Worm (Caenorhabditis elegans) whole organism, midembryonic: Measurements from ENCODE around the gene npr-22.

ENCODE experiments used
- T22C8.4 ChIP-seq: fragments of 200-800 bp; sonication (Bioruptor generic); IDR thresholded peaks from 2 replicates; pipeline ENCODE4 v1.3.6; 2022; ENCODE audit warnings: missing genetic modification characterization, missing compliant biosample characterization
- cog-1 ChIP-seq: sonication (generic microtip); optimal IDR thresholded peaks from 2 replicates; lab custom pipeline; 2016; ENCODE audit warnings: missing genetic modification characterization, missing compliant biosample characterization
- flt-1 ChIP-seq: fragments of 200-800 bp; sonication (Bioruptor generic); IDR thresholded peaks from 2 replicates; pipeline ENCODE4 v1.3.6; 2022; ENCODE audit warnings: missing genetic modification characterization, missing compliant biosample characterization
- klf-2 ChIP-seq: fragments of 200-800 bp; sonication (Bioruptor generic); conservative IDR thresholded peaks from 2 replicates; pipeline ENCODE4 v1.3.6; 2022; ENCODE audit warnings: missing genetic modification reagents, missing genetic modification characterization, missing compliant biosample characterization
- med-1 ChIP-seq: sonication (generic microtip); optimal IDR thresholded peaks from 2 replicates; lab custom pipeline; 2017; ENCODE audit warnings: missing genetic modification characterization, mild to moderate bottlenecking, missing compliant biosample characterization, antibody characterized with exemption, missing genetic modification reagents; ENCODE audit not compliant: insufficient read depth
- ref-1 ChIP-seq: fragments of 200-800 bp; sonication (Bioruptor generic); conservative IDR thresholded peaks from 2 replicates; pipeline ENCODE4 v1.3.6; 2022; ENCODE audit warnings: missing genetic modification reagents, missing genetic modification characterization, missing compliant biosample characterization
- tab-1 ChIP-seq: fragments of 200-800 bp; sonication (Bioruptor generic); IDR thresholded peaks from 2 replicates; pipeline ENCODE4 v1.3.6; 2022; ENCODE audit warnings: missing genetic modification characterization, missing compliant biosample characterization
- ztf-23 ChIP-seq: fragments of 200-800 bp; sonication (Bioruptor generic); IDR thresholded peaks from 2 replicates; pipeline ENCODE4 v1.3.6; 2022; ENCODE audit warnings: missing genetic modification reagents, missing genetic modification characterization, missing compliant biosample characterization
- ztf-29 ChIP-seq: fragments of 200-800 bp; sonication (Bioruptor generic); IDR thresholded peaks from 2 replicates; pipeline ENCODE4 v1.3.6; 2022; ENCODE audit warnings: missing genetic modification reagents, missing genetic modification characterization, missing compliant biosample characterization

Gene npr-22

DNA sequence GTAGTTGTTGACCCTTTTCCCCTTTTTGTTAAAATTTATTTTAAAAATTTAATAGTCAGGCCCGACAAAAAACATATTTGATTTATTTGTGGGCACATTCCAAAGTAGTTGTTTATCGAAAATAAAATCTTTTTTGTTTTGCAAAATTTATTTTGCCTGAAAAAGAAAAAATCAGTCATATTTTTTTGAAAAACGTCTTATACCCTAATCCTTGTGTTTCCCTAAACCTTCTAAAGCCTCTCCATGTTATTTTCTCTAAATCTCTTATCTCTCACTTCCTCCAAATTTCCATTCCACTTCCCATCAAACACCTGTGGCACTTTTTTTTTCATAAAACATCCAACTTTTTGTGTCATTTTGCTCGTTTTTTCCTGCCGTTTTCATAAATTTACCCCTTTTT is 49.0 kb downstream of the npr-22 start:
- TF ChIP-seq T22C8.4 (GFP tag; lab: Robert Waterston, UW) (no peak), ztf-23 (GFP tag; lab: Robert Waterston, UW) (no peak), ref-1 (GFP tag; lab: Robert Waterston, UW) (no peak), cog-1 (tag; lab: Kevin White, UChicago) (no peak), flt-1 (GFP tag; lab: Robert Waterston, UW) (no peak), med-1 (GFP tag; lab: Kevin White, UChicago) (no peak), tab-1 (GFP tag; lab: Robert Waterston, UW) (no peak), klf-2 (GFP tag; lab: Robert Waterston, UW) (no peak), ztf-29 (GFP tag; lab: Robert Waterston, UW) (no peak)

ce11 chrIV:8608934-8609333 is 49.7 kb downstream of the npr-22 start, which contains the start of gene F42A9.6:
Gene F42A9.6 (plus strand): TSS chrIV:8609234.
- TF ChIP-seq T22C8.4 (GFP tag; lab: Robert Waterston, UW) (no peak), med-1 (GFP tag; lab: Kevin White, UChicago) (no peak), ref-1 (GFP tag; lab: Robert Waterston, UW) (no peak), klf-2 (GFP tag; lab: Robert Waterston, UW) (no peak), ztf-23 (GFP tag; lab: Robert Waterston, UW) (no peak)

DNA sequence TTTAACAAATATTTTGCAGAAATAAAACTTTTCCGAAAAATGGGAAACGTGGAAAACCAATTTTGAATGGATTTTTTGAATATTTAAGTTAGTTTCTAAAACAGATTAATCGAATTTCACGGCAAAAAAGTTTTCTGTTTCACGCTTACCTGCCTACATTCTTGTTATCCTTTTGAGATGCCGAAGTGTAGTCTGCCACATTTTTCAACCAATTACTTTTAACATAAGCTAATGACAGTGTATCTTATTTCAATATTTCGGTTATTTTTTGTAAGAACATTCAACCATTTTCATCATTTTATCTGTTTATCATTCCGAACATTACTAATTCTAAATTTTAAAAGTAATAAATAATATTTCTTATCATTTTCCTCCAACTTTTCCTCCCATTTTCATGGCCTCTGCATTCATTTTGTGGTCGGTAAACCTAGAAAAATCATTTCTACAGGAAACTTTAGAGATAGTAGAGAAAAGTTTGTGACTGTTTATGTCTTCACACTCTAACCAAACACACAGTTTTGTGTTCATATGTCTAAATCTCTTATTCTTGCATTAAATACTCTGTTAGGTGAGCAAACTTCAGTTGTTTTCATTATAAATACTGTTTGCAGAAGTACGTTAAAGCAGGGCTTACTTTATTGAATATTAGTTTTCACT is 52.8 kb downstream of the npr-22 start, which contains the start of the genes F42A9.17 and cyp-33E2:
Gene F42A9.17 (minus strand): TSS at position 51 of the 657 bp plus-strand sequence.
Gene cyp-33E2 (plus strand): TSS at position 449 of the 657 bp plus-strand sequence.
- TF ChIP-seq med-1 (GFP tag; lab: Kevin White, UChicago) (no peak), ref-1 (GFP tag; lab: Robert Waterston, UW) (no peak)
